Worm (Caenorhabditis elegans) whole organism, young adult: ENCODE results near the gene C18E9.5.

Experiments
- B0336.3 ChIP-seq: fragments of 200-800 bp; sonication (Bioruptor generic); IDR thresholded peaks from 2 replicates; pipeline ENCODE4 v1.3.6; 2022; ENCODE audit warnings: missing genetic modification characterization, missing compliant biosample characterization
- C17E4.6 ChIP-seq: fragments of 200-800 bp; sonication (Bioruptor generic); IDR thresholded peaks from 2 replicates; pipeline ENCODE4 v1.3.6; 2022; ENCODE audit warnings: missing genetic modification reagents, missing genetic modification characterization, missing compliant biosample characterization
- F33H1.4 ChIP-seq: fragments of 200-800 bp; sonication (Bioruptor generic); IDR thresholded peaks from 2 replicates; pipeline ENCODE4 v1.3.6; 2022; ENCODE audit warnings: missing genetic modification reagents, missing genetic modification characterization, missing compliant biosample characterization
- F49E8.2 ChIP-seq: sonication (generic microtip); optimal IDR thresholded peaks from 3 replicates; lab custom pipeline; 2017; ENCODE audit warnings: missing genetic modification characterization, mild to moderate bottlenecking, missing compliant biosample characterization, antibody characterized with exemption, moderate library complexity; ENCODE audit not compliant: insufficient read depth
- K11D2.4 ChIP-seq: fragments of 200-800 bp; sonication (Bioruptor generic); IDR thresholded peaks from 2 replicates; pipeline ENCODE4 v1.3.6; 2022; ENCODE audit warnings: missing genetic modification reagents, missing genetic modification characterization, missing compliant biosample characterization
- K12H6.12 ChIP-seq: fragments of 200-800 bp; sonication (Bioruptor generic); optimal IDR thresholded peaks from 2 replicates; lab custom pipeline; 2018; ENCODE audit warnings: mild to moderate bottlenecking, missing genetic modification characterization, missing compliant biosample characterization
- Y95B8A.8 ChIP-seq: fragments of 200-800 bp; sonication (Bioruptor generic); IDR thresholded peaks from 2 replicates; pipeline ENCODE4 v1.3.6; 2022; ENCODE audit warnings: missing genetic modification reagents, missing genetic modification characterization, missing compliant biosample characterization
- ZK185.1 ChIP-seq: sonication (generic microtip); optimal IDR thresholded peaks from 2 replicates; lab custom pipeline; 2016; ENCODE audit warnings: mild to moderate bottlenecking, missing genetic modification characterization, missing compliant biosample characterization; ENCODE audit not compliant: poor library complexity, severe bottlenecking
- athp-1 ChIP-seq: sonication (generic microtip); optimal IDR thresholded peaks from 2 replicates; lab custom pipeline; 2017; ENCODE audit warnings: mild to moderate bottlenecking, missing genetic modification characterization, missing compliant biosample characterization
- attf-3 ChIP-seq: fragments of 200-800 bp; sonication (Bioruptor generic); conservative IDR thresholded peaks from 2 replicates; pipeline ENCODE4 v1.3.6; 2022; ENCODE audit warnings: missing genetic modification reagents, missing genetic modification characterization, missing compliant biosample characterization
- attf-5 ChIP-seq: fragments of 200-800 bp; sonication (Bioruptor generic); optimal IDR thresholded peaks from 2 replicates; lab custom pipeline; 2018; ENCODE audit warnings: mild to moderate bottlenecking, missing genetic modification characterization, missing compliant biosample characterization
- bed-2 ChIP-seq: fragments of 200-800 bp; sonication (Bioruptor generic); IDR thresholded peaks from 2 replicates; pipeline ENCODE4 v1.3.6; 2022; ENCODE audit warnings: missing genetic modification reagents, missing genetic modification characterization, missing compliant biosample characterization
- cebp-1 ChIP-seq, 2 experiments: fragments of 200-800 bp in 1 of 2; sonication (Bioruptor generic) in 1 of 2; sonication (generic microtip) in 1 of 2; IDR thresholded peaks in 1 of 2; optimal IDR thresholded peaks in 1 of 2; 2 replicates each; pipeline versions ENCODE4 v1.3.6 to Lab custom; 2017 to 2022; ENCODE audit warnings: missing compliant biosample characterization in 2 of 2, missing genetic modification characterization in 2 of 2, mild to moderate bottlenecking in 1 of 2, missing genetic modification reagents in 1 of 2, moderate library complexity in 1 of 2
- cebp-2 ChIP-seq: fragments of 200-800 bp; sonication (Bioruptor generic); IDR thresholded peaks from 2 replicates; pipeline ENCODE4 v1.3.6; 2022; ENCODE audit warnings: missing genetic modification characterization, missing compliant biosample characterization
- ceh-27 ChIP-seq: fragments of 200-800 bp; sonication (Bioruptor generic); optimal IDR thresholded peaks from 2 replicates; lab custom pipeline; 2018; ENCODE audit warnings: mild to moderate bottlenecking, missing genetic modification characterization, moderate library complexity, missing compliant biosample characterization
- ceh-91 ChIP-seq: fragments of 200-800 bp; sonication (Bioruptor generic); IDR thresholded peaks from 2 replicates; pipeline ENCODE4 v1.3.6; 2022; ENCODE audit warnings: missing genetic modification reagents, missing genetic modification characterization, missing compliant biosample characterization
- chd-7 ChIP-seq: sonication (generic microtip); optimal IDR thresholded peaks from 2 replicates; lab custom pipeline; 2016; ENCODE audit warnings: mild to moderate bottlenecking, missing genetic modification characterization, moderate library complexity, missing compliant biosample characterization
- die-1 ChIP-seq: sonication (generic microtip); optimal IDR thresholded peaks from 2 replicates; lab custom pipeline; 2016; ENCODE audit warnings: missing genotype, mild to moderate bottlenecking, missing genetic modification characterization, missing compliant biosample characterization
- dox-1 ChIP-seq: fragments of 200-800 bp; sonication (Bioruptor generic); IDR thresholded peaks from 2 replicates; pipeline ENCODE4 v1.3.6; 2022; ENCODE audit warnings: missing genetic modification reagents, missing genetic modification characterization, missing compliant biosample characterization
- dpff-1 ChIP-seq: sonication (generic microtip); optimal IDR thresholded peaks from 2 replicates; lab custom pipeline; 2017; ENCODE audit warnings: mild to moderate bottlenecking, missing genetic modification characterization, missing compliant biosample characterization
- dpl-1 ChIP-seq: fragments of 150-350 bp; optimal IDR thresholded peaks from 2 replicates; lab custom pipeline; 2014; ENCODE audit warnings: missing biosample characterization, missing genetic modification reagents, missing genetic modification characterization
- efl-1 ChIP-seq: fragments of 150-350 bp; optimal IDR thresholded peaks from 2 replicates; lab custom pipeline; 2014; ENCODE audit warnings: missing biosample characterization, missing genetic modification reagents, missing genetic modification characterization
- egl-44 ChIP-seq: fragments of 200-800 bp; sonication (Bioruptor generic); IDR thresholded peaks from 2 replicates; pipeline ENCODE4 v1.3.6; 2022; ENCODE audit warnings: missing genetic modification reagents, missing genetic modification characterization, missing compliant biosample characterization
- egrh-3 ChIP-seq: fragments of 200-800 bp; sonication (Bioruptor generic); IDR thresholded peaks from 2 replicates; pipeline ENCODE4 v1.3.6; 2022; ENCODE audit warnings: missing genetic modification reagents, missing genetic modification characterization, missing compliant biosample characterization
- him-1 ChIP-seq: sonication (generic microtip); optimal IDR thresholded peaks from 2 replicates; lab custom pipeline; 2016; ENCODE audit warnings: missing genotype, missing genetic modification reagents, missing genetic modification characterization, missing compliant biosample characterization
- lin-26 ChIP-seq: fragments of 200-800 bp; sonication (Bioruptor generic); IDR thresholded peaks from 2 replicates; pipeline ENCODE4 v1.3.6; 2022; ENCODE audit warnings: missing genetic modification reagents, missing genetic modification characterization, missing compliant biosample characterization
- lin-35 ChIP-seq, 3 experiments: fragments of 150-350 bp in 2 of 3; sonication (generic microtip) in 1 of 3; optimal IDR thresholded peaks; 2 replicates each; lab custom pipeline; 2014 to 2018; ENCODE audit warnings: missing biosample characterization in 3 of 3, missing genetic modification characterization in 3 of 3, missing genetic modification reagents in 3 of 3
- lin-54 ChIP-seq: fragments of 200-800 bp; sonication (Bioruptor generic); optimal IDR thresholded peaks from 2 replicates; lab custom pipeline; 2018; ENCODE audit warnings: mild to moderate bottlenecking, missing genetic modification characterization, missing compliant biosample characterization
- lir-1 ChIP-seq: fragments of 200-800 bp; sonication (Bioruptor generic); conservative IDR thresholded peaks from 2 replicates; pipeline ENCODE4 v1.3.6; 2022; ENCODE audit warnings: missing genetic modification reagents, missing genetic modification characterization, missing compliant biosample characterization
- lsl-1 ChIP-seq: fragments of 200-800 bp; sonication (Bioruptor generic); optimal IDR thresholded peaks from 2 replicates; lab custom pipeline; 2018; ENCODE audit warnings: mild to moderate bottlenecking, missing genetic modification characterization, moderate library complexity, missing compliant biosample characterization
- madf-8 ChIP-seq: fragments of 200-800 bp; sonication (Bioruptor generic); conservative IDR thresholded peaks from 2 replicates; pipeline ENCODE4 v1.3.6; 2022; ENCODE audit warnings: missing genetic modification reagents, missing genetic modification characterization, missing compliant biosample characterization
- nfyb-1 ChIP-seq: fragments of 200-800 bp; sonication (Bioruptor generic); IDR thresholded peaks from 2 replicates; pipeline ENCODE4 v1.3.6; 2022; ENCODE audit warnings: missing genetic modification reagents, missing genetic modification characterization, missing compliant biosample characterization
- nhr-27 ChIP-seq: fragments of 200-800 bp; sonication (Bioruptor generic); optimal IDR thresholded peaks from 2 replicates; lab custom pipeline; 2018; ENCODE audit warnings: mild to moderate bottlenecking, missing genetic modification characterization, moderate library complexity, missing compliant biosample characterization
- nhr-80 ChIP-seq: sonication (generic microtip); optimal IDR thresholded peaks from 2 replicates; lab custom pipeline; 2016; ENCODE audit warnings: missing genetic modification characterization, missing compliant biosample characterization
- nhr-90 ChIP-seq: sonication (generic microtip); optimal IDR thresholded peaks from 2 replicates; lab custom pipeline; 2016; ENCODE audit warnings: missing genotype, mild to moderate bottlenecking, missing genetic modification characterization, missing compliant biosample characterization
- pbrm-1 ChIP-seq: fragments of 200-800 bp; sonication (Bioruptor generic); IDR thresholded peaks from 2 replicates; pipeline ENCODE4 v1.3.6; 2022; ENCODE audit warnings: missing genetic modification reagents, missing genetic modification characterization, missing compliant biosample characterization
- repo-1 ChIP-seq: sonication (generic microtip); optimal IDR thresholded peaks from 2 replicates; lab custom pipeline; 2017; ENCODE audit warnings: mild to moderate bottlenecking, missing genetic modification characterization, missing compliant biosample characterization
- sdz-38 ChIP-seq: sonication (generic microtip); optimal IDR thresholded peaks from 2 replicates; lab custom pipeline; 2016; ENCODE audit warnings: missing genotype, missing genetic modification characterization, missing compliant biosample characterization
- sea-2 ChIP-seq: fragments of 200-800 bp; sonication (Bioruptor generic); IDR thresholded peaks from 2 replicates; pipeline ENCODE4 v1.3.6; 2022; ENCODE audit warnings: missing genetic modification characterization, missing compliant biosample characterization
- snpc-1.1 ChIP-seq: sonication (generic microtip); optimal IDR thresholded peaks from 2 replicates; lab custom pipeline; 2017; ENCODE audit warnings: missing genetic modification characterization, mild to moderate bottlenecking, missing compliant biosample characterization, antibody characterized with exemption, moderate library complexity, missing genotype, missing genetic modification reagents; ENCODE audit not compliant: insufficient read depth
- unc-130 ChIP-seq: sonication (generic microtip); optimal IDR thresholded peaks from 2 replicates; lab custom pipeline; 2016; ENCODE audit warnings: missing genetic modification reagents, missing genetic modification characterization, missing compliant biosample characterization
- xnd-1 ChIP-seq: sonication (generic microtip); optimal IDR thresholded peaks from 2 replicates; lab custom pipeline; 2016; ENCODE audit warnings: missing genotype, missing genetic modification reagents, missing genetic modification characterization, missing compliant biosample characterization
- zfh-2 ChIP-seq: fragments of 200-800 bp; sonication (Bioruptor generic); conservative IDR thresholded peaks from 2 replicates; pipeline ENCODE4 v1.3.6; 2022; ENCODE audit warnings: missing genetic modification reagents, missing genetic modification characterization, missing compliant biosample characterization
- ztf-3 ChIP-seq: fragments of 200-800 bp; sonication (Bioruptor generic); optimal IDR thresholded peaks from 2 replicates; lab custom pipeline; 2018; ENCODE audit warnings: mild to moderate bottlenecking, missing genetic modification characterization, missing compliant biosample characterization
- ztf-6 ChIP-seq: fragments of 200-800 bp; sonication (Bioruptor generic); IDR thresholded peaks from 2 replicates; pipeline ENCODE4 v1.3.6; 2022; ENCODE audit warnings: missing genetic modification reagents, missing genetic modification characterization, missing compliant biosample characterization

The C18E9.5 gene

ce11 chrII:8969251-8970183 is at the start of gene C18E9.5, which contains the start of gene szy-20:
TSS of gene C18E9.5 (plus strand) at chrII:8969980.
TSS of gene szy-20 (minus strand) at chrII:8969333.
- TF ChIP-seq nhr-80 (tag; lab: Kevin White, UChicago) = peak; percentile 72
- peak; percentile 23 for TF ChIP-seq repo-1 (tag; lab: Kevin White, UChicago)
- TF ChIP-seq ceh-91 (GFP tag; lab: Robert Waterston, UW) = peak; percentile 58
- TF ChIP-seq ceh-27 (GFP tag; lab: Kevin White, UChicago) = no peak
- TF ChIP-seq lin-54 (GFP tag; lab: Kevin White, UChicago) = peak; percentile 93
- TF ChIP-seq lsl-1 (GFP tag; lab: Kevin White, UChicago) = peak; percentile 96
- no peak for TF ChIP-seq sea-2 (GFP tag; lab: Robert Waterston, UW)
- TF ChIP-seq ztf-6 (GFP tag; lab: Robert Waterston, UW) = no peak
- TF ChIP-seq attf-5 = peak; percentile 67
- TF ChIP-seq efl-1 = peak; percentile 62
- TF ChIP-seq zfh-2 (GFP tag; lab: Robert Waterston, UW) = peak; percentile 69; the same call in 1 of the 2 replicates
- TF ChIP-seq cebp-1 (GFP tag; IDR thresholded peaks at IDR 0.05; lab: Robert Waterston, UW) = no peak
- peak; percentile 56 for TF ChIP-seq cebp-1 (tag; optimal IDR thresholded peaks at IDR 0.05; lab: Kevin White, UChicago)
- peak; percentile 41 for TF ChIP-seq athp-1 (tag; lab: Kevin White, UChicago)
- no peak for TF ChIP-seq dpff-1 (tag; lab: Kevin White, UChicago)
- peak; percentile 28 to 96 (median 73) for TF ChIP-seq lin-35 (GFP tag; optimal IDR thresholded peaks at IDR 0.05; lab: Kevin White, UChicago)
- no peak for TF ChIP-seq chd-7 (tag; lab: Kevin White, UChicago)
- peak; percentile 88 for TF ChIP-seq madf-8 (GFP tag; lab: Robert Waterston, UW)
- peak; percentile 47 for TF ChIP-seq K12H6.12 (tag; lab: Kevin White, UChicago)
- no peak for TF ChIP-seq cebp-2 (GFP tag; lab: Robert Waterston, UW)
- TF ChIP-seq sdz-38 (tag; lab: Kevin White, UChicago) = no peak
- no peak for TF ChIP-seq die-1 (tag; lab: Kevin White, UChicago)
- no peak for TF ChIP-seq egl-44 (GFP tag; lab: Robert Waterston, UW)
- TF ChIP-seq lir-1 (GFP tag; lab: Robert Waterston, UW) = no peak; the same call in 1 of the 2 replicates
- TF ChIP-seq lin-26 = no peak
- TF ChIP-seq B0336.3 (GFP tag; lab: Robert Waterston, UW) = 0 out of 2 replicates have a peak, but pooled peaks have one; percentile 38
- TF ChIP-seq nhr-90 (tag; lab: Kevin White, UChicago) = no peak
- TF ChIP-seq pbrm-1 (GFP tag; lab: Robert Waterston, UW) = 0 out of 2 replicates have a peak, but pooled peaks have one; percentile 53
- TF ChIP-seq Y95B8A.8 (GFP tag; lab: Robert Waterston, UW) = 0 out of 2 replicates have a peak, but pooled peaks have one; percentile 33
- TF ChIP-seq C17E4.6 (GFP tag; lab: Robert Waterston, UW) = no peak
- TF ChIP-seq dox-1 (GFP tag; lab: Robert Waterston, UW) = peak; percentile 71
- no peak for TF ChIP-seq bed-2 (GFP tag; lab: Robert Waterston, UW)
- no peak for TF ChIP-seq egrh-3 (GFP tag; lab: Robert Waterston, UW)
- peak; percentile 84 for TF ChIP-seq xnd-1
- TF ChIP-seq K11D2.4 (GFP tag; lab: Robert Waterston, UW) = peak; percentile 64; the same call in 1 of the 2 replicates
- TF ChIP-seq ZK185.1 = peak; percentile 44
- TF ChIP-seq snpc-1.1 (tag; lab: Kevin White, UChicago) = peak; percentile 26
- TF ChIP-seq F33H1.4 (GFP tag; lab: Robert Waterston, UW) = peak; percentile 66
- peak; percentile 75 for TF ChIP-seq attf-3 (GFP tag; lab: Robert Waterston, UW)
- TF ChIP-seq dpl-1 (GFP tag; lab: Kevin White, UChicago) = peak; percentile 82
- TF ChIP-seq unc-130 (GFP tag; lab: Kevin White, UChicago) = peak; percentile 15
- TF ChIP-seq nfyb-1 (GFP tag; lab: Robert Waterston, UW) = 0 out of 2 replicates have a peak, but pooled peaks have one; percentile 49
- no peak for TF ChIP-seq nhr-27 (tag; lab: Kevin White, UChicago)
- TF ChIP-seq F49E8.2 (tag; lab: Kevin White, UChicago) = peak; percentile 79
- no peak for TF ChIP-seq ztf-3 (GFP tag; lab: Kevin White, UChicago)
- TF ChIP-seq him-1 (tag; lab: Kevin White, UChicago) = peak; percentile 46
